Worm (Caenorhabditis elegans): ENCODE measurements around the gene R07B7.2.

ce11 chrV:12084216-12084615, 24.7 kb upstream of the R07B7.2 start, which contains the start of gene R07B7.8:
- no peak for TF ChIP-seq ztf-11 (tag; optimal IDR thresholded peaks at IDR 0.05)
- TF ChIP-seq unc-39 (tag; optimal IDR thresholded peaks at IDR 0.05): no peak
- TF ChIP-seq nhr-12 (tag; optimal IDR thresholded peaks at IDR 0.05): no peak
- no peak for TF ChIP-seq nhr-21 (tag; optimal IDR thresholded peaks at IDR 0.05)
- no peak for TF ChIP-seq ceh-82 (tag; optimal IDR thresholded peaks at IDR 0.05)
- TF ChIP-seq blmp-1 (tag; optimal IDR thresholded peaks at IDR 0.05; ENCODE audit: insufficient read depth): no peak
- TF ChIP-seq lin-13 (GFP tag; optimal IDR thresholded peaks at IDR 0.05): no peak
